Worm (Caenorhabditis elegans): ENCODE results near the gene pkc-2.

DNA sequence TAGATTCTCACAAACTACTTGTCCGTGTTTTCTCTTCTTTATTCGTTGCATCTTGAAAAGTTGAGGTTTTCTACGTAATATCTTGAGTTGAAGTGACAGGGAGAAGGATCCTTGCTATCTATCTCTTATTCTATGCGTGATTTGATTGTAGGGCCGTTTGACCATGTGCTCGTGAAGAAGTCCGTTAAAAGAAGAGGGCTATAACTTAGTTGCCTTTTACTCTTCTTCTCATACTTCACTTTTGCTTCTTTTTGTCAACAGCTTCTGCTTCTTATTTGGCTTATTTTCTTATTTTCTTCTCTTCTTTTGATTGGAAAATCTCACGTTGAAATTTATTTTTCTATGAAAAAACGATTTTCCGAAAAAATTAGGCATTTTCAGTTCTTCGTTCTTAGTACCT, 9.1 kb downstream of the pkc-2 start:
- TF ChIP-seq elt-3 (tag; optimal IDR thresholded peaks at IDR 0.05) (no peak), snpc-4 (tag; optimal IDR thresholded peaks at IDR 0.05) (no peak), mab-5 (tag; optimal IDR thresholded peaks at IDR 0.05) (no peak), nhr-12 (tag; optimal IDR thresholded peaks at IDR 0.05) (no peak), lin-13 (tag; optimal IDR thresholded peaks at IDR 0.05) (no peak), unc-62 (GFP tag; optimal IDR thresholded peaks at IDR 0.05) (no peak), tbx-8 (GFP tag; optimal IDR thresholded peaks at IDR 0.05) (no peak), nhr-76 (tag; optimal IDR thresholded peaks at IDR 0.05) (no peak), blmp-1 (tag; optimal IDR thresholded peaks at IDR 0.05) (no peak), ztf-11 (tag; optimal IDR thresholded peaks at IDR 0.05) (no peak)

Measured in whole organism, mixed stage, embryonic.